Fruit fly (Drosophila melanogaster) S2 (cell line): ENCODE results near the gene CG33191.

Experiments
- CG8478 ChIP-seq: fragments of >200 bp; optimal IDR thresholded peaks from 2 replicates; lab custom pipeline; 2018
- CTCF ChIP-seq, 2 experiments: fragments of >200 bp; optimal IDR thresholded peaks; 2 replicates each; lab custom pipeline; 2018

DNA sequence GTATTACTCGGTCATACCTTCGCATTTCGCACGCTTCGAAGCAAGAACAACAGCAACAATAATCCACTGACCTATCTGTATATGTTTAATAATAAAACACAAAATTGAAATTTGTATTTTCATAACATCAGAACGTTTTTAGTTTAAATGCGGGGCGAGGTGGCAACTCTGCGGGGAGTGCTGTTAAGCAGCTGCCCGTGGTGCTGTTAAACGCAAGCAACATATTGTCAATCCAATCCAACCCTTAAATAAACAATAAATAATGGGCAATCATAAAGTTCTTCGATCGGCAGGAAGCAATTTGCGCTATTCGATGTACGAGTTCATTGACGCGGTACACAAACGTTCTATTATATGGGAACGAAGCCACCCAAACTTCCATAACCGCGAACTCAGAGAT lies 26.4 kb upstream of the CG33191 start, which contains the start of gene hng2:
- TF ChIP-seq CG8478 (lab: Kevin White, UChicago) (no peak), CTCF (optimal IDR thresholded peaks at IDR 0.05; lab: Kevin White, UChicago) (no peak)
